Worm (Caenorhabditis elegans) whole organism, L1 larva: Measurements from ENCODE around the gene madf-5.

ENCODE experiments used
- elt-2 ChIP-seq: sonication (generic microtip); optimal IDR thresholded peaks from 2 replicates; lab custom pipeline; 2016; ENCODE audit warnings: missing genetic modification characterization, mild to moderate bottlenecking, inconsistent platforms, missing compliant biosample characterization, missing genetic modification reagents
- fkh-10 ChIP-seq: sonication (generic microtip); optimal IDR thresholded peaks from 2 replicates; lab custom pipeline; 2017; ENCODE audit warnings: missing biosample characterization, missing genetic modification reagents, missing genetic modification characterization
- lin-13 ChIP-seq: fragments of 150-350 bp; optimal IDR thresholded peaks from 2 replicates; lab custom pipeline; 2014; ENCODE audit warnings: missing biosample characterization, missing genetic modification reagents, missing genetic modification characterization
- mdl-1 ChIP-seq, 2 experiments: fragments of 150-350 bp; optimal IDR thresholded peaks; 2 replicates each; lab custom pipeline; 2014 to 2017; ENCODE audit warnings: missing biosample characterization in 2 of 2, missing genetic modification characterization in 2 of 2, inconsistent platforms in 1 of 2
- nhr-71 ChIP-seq: sonication (generic microtip); optimal IDR thresholded peaks from 2 replicates; lab custom pipeline; 2016; ENCODE audit warnings: mild to moderate bottlenecking, missing genetic modification characterization, moderate library complexity, missing compliant biosample characterization
- nhr-76 ChIP-seq: sonication (generic microtip); optimal IDR thresholded peaks from 2 replicates; lab custom pipeline; 2017; ENCODE audit warnings: missing biosample characterization, missing genetic modification characterization
- snpc-4 ChIP-seq: fragments of 150-350 bp; optimal IDR thresholded peaks from 2 replicates; lab custom pipeline; 2014; ENCODE audit warnings: missing biosample characterization, missing genetic modification characterization
- unc-130 ChIP-seq: fragments of 150-350 bp; optimal IDR thresholded peaks from 2 replicates; lab custom pipeline; 2017; ENCODE audit warnings: missing biosample characterization, missing genetic modification characterization, inconsistent platforms
- unc-62 ChIP-seq: fragments of 150-350 bp; optimal IDR thresholded peaks from 2 replicates; lab custom pipeline; 2014; ENCODE audit warnings: missing biosample characterization, missing genetic modification reagents, missing genetic modification characterization
- unc-86 ChIP-seq: sonication (generic microtip); optimal IDR thresholded peaks from 2 replicates; lab custom pipeline; 2016; ENCODE audit warnings: missing genetic modification characterization, missing compliant biosample characterization

DNA sequence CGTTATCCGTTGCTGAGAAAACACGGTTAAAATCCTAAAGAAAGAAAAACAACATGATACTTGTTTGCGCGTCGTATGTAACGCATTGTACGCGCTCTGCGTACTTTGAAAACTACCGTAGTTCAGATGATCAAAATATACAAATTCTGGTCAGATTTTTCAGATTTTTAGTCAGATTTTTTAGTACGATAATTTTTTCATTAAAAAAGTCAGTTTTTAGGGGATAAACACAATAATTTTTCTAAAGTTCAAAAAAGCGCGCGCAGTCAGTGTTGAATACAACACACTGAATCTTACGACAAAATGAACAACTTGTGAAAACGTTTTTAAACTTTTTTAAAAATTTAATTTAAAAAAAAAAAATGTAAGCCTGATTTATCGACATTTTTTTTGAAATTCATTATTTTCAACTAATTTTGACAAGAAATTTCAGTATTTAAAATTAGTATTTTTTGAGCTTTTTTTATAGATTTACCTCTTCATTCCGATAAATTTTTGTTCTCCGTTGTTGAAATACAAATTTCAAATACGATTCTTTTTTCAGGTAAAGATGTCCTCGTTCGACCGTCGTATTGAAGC is 49.7 kb upstream of the madf-5 start, which contains the start of gene pot-2:
- TF ChIP-seq unc-62 (GFP tag; lab: Kevin White, UChicago) (no peak), unc-130 (tag; lab: Kevin White, UChicago) (no peak), elt-2 (tag; lab: Kevin White, UChicago) (no peak), fkh-10 (no peak), mdl-1 (tag; optimal IDR thresholded peaks at IDR 0.05; lab: Kevin White, UChicago) (no peak), snpc-4 (no peak), nhr-71 (tag; lab: Kevin White, UChicago) (no peak), nhr-76 (tag; lab: Kevin White, UChicago) (no peak), lin-13 (GFP tag; lab: Kevin White, UChicago) (no peak), unc-86 (tag; lab: Kevin White, UChicago) (no peak)
